Fruit fly (Drosophila melanogaster) Kc167 (cell line): ENCODE measurements around the gene D2hgdh.

ENCODE experiments used
- Sin3A ChIP-seq: fragments of >200 bp; optimal IDR thresholded peaks from 2 replicates; lab custom pipeline; 2018; ENCODE audit warnings: missing external identifiers
- psq ChIP-seq: fragments of >200 bp; optimal IDR thresholded peaks from 2 replicates; lab custom pipeline; 2017; ENCODE audit warnings: missing external identifiers
- ttk ChIP-seq: sonication (Bioruptor generic); optimal IDR thresholded peaks from 2 replicates; lab custom pipeline; 2017; ENCODE audit warnings: missing external identifiers

DNA sequence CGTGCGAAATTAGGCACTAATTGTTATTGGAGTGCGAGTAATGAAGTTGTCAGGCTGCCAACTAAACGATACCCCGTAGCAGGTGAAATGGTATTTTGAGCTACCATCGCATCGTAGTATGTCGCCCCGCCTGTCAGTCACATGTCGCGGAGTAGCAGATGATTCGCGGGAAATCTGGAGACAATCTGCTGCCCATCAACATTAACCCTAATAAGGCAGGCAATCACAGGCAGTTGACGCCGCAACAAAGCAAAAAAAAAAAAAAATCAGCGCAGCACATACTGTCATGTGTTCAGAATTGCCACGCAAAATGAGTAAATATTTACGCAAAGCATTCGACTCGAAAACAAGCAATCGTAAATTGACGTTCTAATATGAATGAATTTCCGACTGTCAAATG is 37.4 kb upstream of the D2hgdh start:
- TF ChIP-seq Sin3A (lab: Kevin White, UChicago) (no peak), ttk (lab: Kevin White, UChicago) (no peak), psq (lab: Kevin White, UChicago) (no peak)
